Worm (Caenorhabditis elegans): ENCODE measurements around the gene acdh-12.
A peak's percentile ranks its signal among the peaks of the same experiment; 100 is the strongest.

DNA sequence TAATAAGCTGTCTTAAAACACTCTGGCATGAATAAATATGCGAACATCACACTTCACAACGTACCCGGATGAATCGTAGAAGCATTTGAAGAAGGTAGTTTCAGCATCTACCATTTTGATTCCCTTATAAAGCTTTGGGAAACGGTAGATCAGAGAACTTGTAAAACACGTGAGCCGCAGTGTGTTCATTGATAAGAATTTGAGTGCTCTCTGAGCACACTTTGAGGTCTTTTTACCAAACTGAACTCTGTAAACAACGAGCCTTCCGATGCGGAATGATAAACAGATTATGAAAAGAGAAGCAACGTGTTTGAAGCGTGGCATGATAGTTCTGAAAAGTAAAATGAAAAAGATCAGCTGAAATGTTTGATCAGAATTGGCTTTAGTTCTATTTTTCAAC is 42.8 kb upstream of the acdh-12 start, which contains the start of gene aqp-1:
- no peak for TF ChIP-seq tbx-2 (tag; optimal IDR thresholded peaks at IDR 0.05)
- no peak for TF ChIP-seq ZK546.5 (tag; optimal IDR thresholded peaks at IDR 0.05)
- TF ChIP-seq pha-4 (tag; optimal IDR thresholded peaks at IDR 0.05), result peak; percentile 83
- no peak for TF ChIP-seq unc-39 (tag; optimal IDR thresholded peaks at IDR 0.05)
- TF ChIP-seq lin-39 (tag; optimal IDR thresholded peaks at IDR 0.05), result no peak
- no peak for TF ChIP-seq nhr-77 (tag; optimal IDR thresholded peaks at IDR 0.05)
- no peak for TF ChIP-seq nhr-12 (tag; optimal IDR thresholded peaks at IDR 0.05)
- TF ChIP-seq ceh-16 (tag; optimal IDR thresholded peaks at IDR 0.05), result no peak
- TF ChIP-seq nhr-237 (tag; optimal IDR thresholded peaks at IDR 0.05), result no peak
- peak; percentile 93 for TF ChIP-seq pqm-1 (tag; optimal IDR thresholded peaks at IDR 0.05)
- TF ChIP-seq mdl-1 (tag; optimal IDR thresholded peaks at IDR 0.05), result no peak
- TF ChIP-seq ztf-4 (tag; optimal IDR thresholded peaks at IDR 0.05), result no peak
- TF ChIP-seq skn-1 (tag; optimal IDR thresholded peaks at IDR 0.05), result no peak
- peak; percentile 33 for TF ChIP-seq ama-1 (optimal IDR thresholded peaks at IDR 0.05)

Data from whole organism, L3 larva.